Worm (Caenorhabditis elegans): ENCODE data around the gene Y54G2A.28.

Gene Y54G2A.28

DNA sequence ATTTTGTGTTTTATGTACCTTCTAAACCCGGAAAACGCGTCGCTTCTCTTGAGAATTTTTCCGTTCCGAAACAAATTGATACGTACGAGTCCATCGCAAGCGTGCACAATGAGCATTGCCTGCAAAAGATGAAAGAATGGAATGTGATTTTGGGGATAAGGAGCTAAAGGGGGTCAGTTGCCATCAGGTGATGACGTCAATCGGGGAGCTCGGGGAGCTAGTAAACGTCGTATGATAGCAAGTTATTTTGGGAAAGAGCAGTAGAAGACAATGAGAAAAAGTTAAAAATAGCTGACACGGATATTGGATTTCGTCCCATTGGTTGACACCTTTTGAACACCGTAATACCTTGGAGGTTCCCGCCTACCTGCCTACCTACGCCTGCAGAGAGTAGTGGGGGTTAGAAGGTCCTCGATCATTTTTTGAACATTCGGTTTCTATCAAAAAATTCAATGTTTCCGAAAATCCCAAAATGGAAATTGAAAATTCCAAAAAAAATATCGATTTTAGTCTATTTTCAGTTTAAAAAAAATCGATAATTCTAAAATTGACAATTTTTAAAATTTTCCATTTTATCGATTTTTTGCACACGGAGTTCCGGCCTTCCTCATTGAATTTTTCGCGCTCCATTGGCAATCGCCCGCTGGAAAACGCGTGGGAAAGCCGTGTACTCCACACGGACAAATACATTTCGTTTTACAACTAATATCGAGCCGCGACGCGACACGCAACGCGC lies 13.8 kb upstream of the Y54G2A.28 start:
- no peak for TF ChIP-seq lin-11 (tag; optimal IDR thresholded peaks at IDR 0.05)
- no peak for TF ChIP-seq pqm-1 (tag; optimal IDR thresholded peaks at IDR 0.05)
- TF ChIP-seq C38D4.7 (GFP tag; optimal IDR thresholded peaks at IDR 0.05) = no peak
- TF ChIP-seq unc-86 (tag; optimal IDR thresholded peaks at IDR 0.05) = no peak
- no peak for TF ChIP-seq lim-6 (tag; optimal IDR thresholded peaks at IDR 0.05)
- TF ChIP-seq unc-3 (GFP tag; conservative IDR thresholded peaks at IDR 0.05) = no peak
- TF ChIP-seq unc-3 (tag; optimal IDR thresholded peaks at IDR 0.05) = no peak
- TF ChIP-seq mec-3 (tag; optimal IDR thresholded peaks at IDR 0.05; ENCODE audit: borderline replicate concordance) = no peak
- no peak for TF ChIP-seq Y22D7AL.16 (tag; optimal IDR thresholded peaks at IDR 0.05)
- no peak for TF ChIP-seq F13H6.1 (tag; optimal IDR thresholded peaks at IDR 0.05)
- TF ChIP-seq sox-2 (GFP tag; IDR thresholded peaks at IDR 0.05) = no peak
- TF ChIP-seq K02D7.2 (tag; optimal IDR thresholded peaks at IDR 0.05) = no peak

DNA sequence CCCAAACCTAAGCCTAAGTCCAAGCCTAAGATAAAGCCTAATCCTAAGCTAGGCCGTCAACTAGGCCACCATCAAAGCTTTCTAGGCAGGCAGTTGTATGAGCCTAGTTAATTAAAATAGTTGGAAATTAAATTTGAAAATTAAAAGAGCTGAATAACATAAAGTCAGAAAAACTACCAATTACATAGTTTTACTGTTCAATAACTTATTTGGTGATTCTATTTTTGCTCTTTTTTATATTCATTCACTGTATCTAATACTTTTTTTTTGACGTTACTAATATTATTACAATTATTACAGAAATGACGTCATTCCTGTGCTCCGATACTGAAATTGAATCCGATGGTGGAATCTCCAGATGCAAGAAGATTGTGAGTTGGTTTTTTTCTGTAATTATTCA lies 7.2 kb upstream of the Y54G2A.28 start, which contains the start of gene lin-22:
Gene lin-22 (plus strand): TSS at position 301 of the 400 bp plus-strand sequence.
- TF ChIP-seq dve-1 (tag; optimal IDR thresholded peaks at IDR 0.05) (no peak), tbx-7 (tag; optimal IDR thresholded peaks at IDR 0.05) (no peak), ceh-19 (GFP tag; optimal IDR thresholded peaks at IDR 0.05) (no peak), pqm-1 (tag; optimal IDR thresholded peaks at IDR 0.05) (no peak), lim-6 (tag; optimal IDR thresholded peaks at IDR 0.05) (no peak), fax-1 (tag; optimal IDR thresholded peaks at IDR 0.05) (no peak)

DNA sequence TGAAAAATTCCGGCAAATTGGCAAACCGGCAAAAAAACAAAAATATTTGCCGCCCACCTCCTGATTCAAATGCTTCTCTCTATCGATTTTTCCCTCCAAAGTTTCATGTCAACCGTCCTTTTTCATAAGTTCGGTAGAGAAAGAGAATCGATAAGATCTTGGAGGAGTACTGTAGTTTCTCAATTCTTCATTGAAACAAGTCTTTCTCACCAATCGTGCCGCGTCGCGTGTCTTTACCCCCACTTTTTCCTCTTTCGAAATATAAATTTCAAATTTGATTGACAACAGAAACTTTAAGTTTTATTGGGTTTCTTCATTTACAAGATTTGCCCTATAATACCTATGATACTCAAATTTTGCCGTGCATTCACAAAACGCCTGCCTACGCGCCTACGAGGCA lies 6.4 kb upstream of the Y54G2A.28 start:
- TF ChIP-seq hlh-30 (tag; optimal IDR thresholded peaks at IDR 0.05; ENCODE audit: insufficient read depth) = no peak
- TF ChIP-seq ceh-19 (GFP tag; optimal IDR thresholded peaks at IDR 0.05) = no peak
- TF ChIP-seq eyg-1 (tag; optimal IDR thresholded peaks at IDR 0.05) = no peak
- no peak for TF ChIP-seq ceh-34 (tag; optimal IDR thresholded peaks at IDR 0.05)
- TF ChIP-seq hlh-8 (tag; optimal IDR thresholded peaks at IDR 0.05) = no peak
- TF ChIP-seq gmeb-2 (tag; optimal IDR thresholded peaks at IDR 0.05) = no peak
- TF ChIP-seq elt-4 (tag; optimal IDR thresholded peaks at IDR 0.05) = no peak
- TF ChIP-seq nfya-1 (tag; optimal IDR thresholded peaks at IDR 0.05) = no peak
- no peak for TF ChIP-seq syd-9 (tag; optimal IDR thresholded peaks at IDR 0.05)
- no peak for TF ChIP-seq nhr-232 (tag; optimal IDR thresholded peaks at IDR 0.05)
- TF ChIP-seq odd-2 (tag; optimal IDR thresholded peaks at IDR 0.05) = no peak
- no peak for TF ChIP-seq ceh-45 (GFP tag; IDR thresholded peaks at IDR 0.05)
- no peak for TF ChIP-seq ceh-18 (tag; optimal IDR thresholded peaks at IDR 0.05)
- TF ChIP-seq K02D7.2 (tag; optimal IDR thresholded peaks at IDR 0.05) = no peak
- TF ChIP-seq pqm-1 (tag; optimal IDR thresholded peaks at IDR 0.05) = no peak
- no peak for TF ChIP-seq ceh-31 (tag; optimal IDR thresholded peaks at IDR 0.05)
- no peak for TF ChIP-seq ceh-30 (tag; optimal IDR thresholded peaks at IDR 0.05)
- no peak for TF ChIP-seq dve-1 (tag; optimal IDR thresholded peaks at IDR 0.05)
- TF ChIP-seq ceh-48 (tag; optimal IDR thresholded peaks at IDR 0.05) = no peak
- no peak for TF ChIP-seq ceh-24 (tag; optimal IDR thresholded peaks at IDR 0.05)

DNA sequence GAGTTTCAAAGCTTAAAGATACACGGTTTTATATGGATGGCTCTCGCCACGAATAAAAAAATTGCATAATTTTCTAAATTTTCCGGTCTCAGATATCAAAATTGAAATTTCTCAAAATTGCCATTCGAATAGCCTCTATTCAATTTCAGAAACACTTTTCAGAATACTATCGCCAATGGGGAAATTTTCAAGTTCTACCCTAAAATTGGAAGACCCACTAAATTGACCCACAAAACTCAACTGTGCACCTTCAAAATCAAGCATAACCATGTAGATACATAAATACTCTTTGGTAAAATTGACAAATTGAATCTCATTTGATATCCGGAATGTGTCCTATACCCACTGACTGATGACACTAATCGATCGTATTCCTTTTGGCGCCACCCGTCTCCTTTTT lies 4.0 kb upstream of the Y54G2A.28 start:
- TF ChIP-seq pat-9 (tag; optimal IDR thresholded peaks at IDR 0.05) = no peak
- no peak for TF ChIP-seq pag-3 (tag; optimal IDR thresholded peaks at IDR 0.05; ENCODE audit: borderline replicate concordance)

DNA sequence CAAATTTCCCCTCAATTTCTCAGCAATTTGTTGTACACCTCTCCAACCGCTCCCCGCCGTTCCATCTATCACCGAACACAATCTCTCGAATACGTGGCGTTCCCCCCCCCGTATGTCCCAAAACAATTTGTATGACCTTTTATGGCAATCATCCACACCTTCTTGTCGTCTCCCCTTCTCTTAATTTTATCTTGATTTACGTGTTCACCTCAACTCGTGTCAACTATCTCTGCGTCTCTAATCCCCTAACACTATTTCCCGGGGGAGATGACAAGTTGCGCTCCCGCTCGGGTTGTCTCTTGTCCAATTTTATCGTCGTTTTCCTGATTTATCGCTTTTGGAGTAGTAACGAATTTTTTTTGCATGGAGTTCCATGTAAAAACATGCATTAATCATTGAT lies 2.4 kb upstream of the Y54G2A.28 start:
- TF ChIP-seq ttx-3 (tag; optimal IDR thresholded peaks at IDR 0.05) (no peak), ceh-48 (tag; optimal IDR thresholded peaks at IDR 0.05) (no peak), sox-2 (GFP tag; IDR thresholded peaks at IDR 0.05) (no peak), tbx-2 (tag; optimal IDR thresholded peaks at IDR 0.05) (peak; percentile 13), pax-1 (tag; optimal IDR thresholded peaks at IDR 0.05) (no peak), C38D4.7 (GFP tag; optimal IDR thresholded peaks at IDR 0.05) (no peak), unc-55 (GFP tag; optimal IDR thresholded peaks at IDR 0.05) (peak; percentile 95), pag-3 (tag; optimal IDR thresholded peaks at IDR 0.05; ENCODE audit: borderline replicate concordance) (no peak), rnt-1 (tag; optimal IDR thresholded peaks at IDR 0.05) (peak; percentile 44)
